Worm (Caenorhabditis elegans) whole organism, L3 larva: Measurements from ENCODE around the gene romo-1.
A peak's percentile ranks its signal among the peaks of the same experiment; 100 is the strongest.

Source experiments
- R02D3.7 ChIP-seq: fragments of 150-350 bp; optimal IDR thresholded peaks from 2 replicates; lab custom pipeline; 2014; ENCODE audit warnings: missing biosample characterization, missing genetic modification characterization
- ZK546.5 ChIP-seq: sonication (generic microtip); optimal IDR thresholded peaks from 2 replicates; lab custom pipeline; 2017; ENCODE audit warnings: missing biosample characterization, missing genetic modification characterization
- aly-2 ChIP-seq: fragments of 150-350 bp; optimal IDR thresholded peaks from 2 replicates; lab custom pipeline; 2014; ENCODE audit warnings: missing biosample characterization, missing genetic modification characterization
- ama-1 ChIP-seq: fragments of 150-350 bp; optimal IDR thresholded peaks from 2 replicates; lab custom pipeline; 2018
- ceh-16 ChIP-seq: sonication (generic microtip); optimal IDR thresholded peaks from 2 replicates; lab custom pipeline; 2017; ENCODE audit warnings: missing biosample characterization, missing genetic modification characterization
- ceh-28 ChIP-seq: fragments of 150-350 bp; optimal IDR thresholded peaks from 2 replicates; lab custom pipeline; 2014; ENCODE audit warnings: missing biosample characterization, missing genetic modification reagents, missing genetic modification characterization
- ceh-82 ChIP-seq: fragments of 150-350 bp; optimal IDR thresholded peaks from 2 replicates; lab custom pipeline; 2014; ENCODE audit warnings: missing biosample characterization, missing genetic modification characterization
- ceh-9 ChIP-seq: sonication (generic microtip); optimal IDR thresholded peaks from 2 replicates; lab custom pipeline; 2018; ENCODE audit warnings: missing biosample characterization, missing genetic modification characterization
- daf-12 ChIP-seq: fragments of 150-350 bp; optimal IDR thresholded peaks from 2 replicates; lab custom pipeline; 2014; ENCODE audit warnings: missing biosample characterization, missing genetic modification reagents, missing genetic modification characterization
- egl-27 ChIP-seq: sonication (generic microtip); optimal IDR thresholded peaks from 4 replicates; lab custom pipeline; 2017; ENCODE audit warnings: missing biosample characterization, missing genetic modification reagents, missing genetic modification characterization
- egl-5 ChIP-seq: fragments of 150-350 bp; optimal IDR thresholded peaks from 2 replicates; lab custom pipeline; 2017; ENCODE audit warnings: missing biosample characterization, missing genetic modification reagents, missing genetic modification characterization, inconsistent platforms
- elt-1 ChIP-seq: fragments of 150-350 bp; optimal IDR thresholded peaks from 2 replicates; lab custom pipeline; 2014; ENCODE audit warnings: missing biosample characterization, missing genetic modification characterization
- elt-2 ChIP-seq: sonication (generic microtip); optimal IDR thresholded peaks from 2 replicates; lab custom pipeline; 2016; ENCODE audit warnings: missing genetic modification reagents, mild to moderate bottlenecking, missing genetic modification characterization, missing compliant biosample characterization
- elt-3 ChIP-seq, 3 experiments: fragments of 150-350 bp in 1 of 3; sonication (generic microtip) in 2 of 3; optimal IDR thresholded peaks; 2 replicates in 2 of 3; 4 replicates in 1 of 3; lab custom pipeline; 2014 to 2017; ENCODE audit warnings: missing biosample characterization in 3 of 3, missing genetic modification characterization in 3 of 3
- eor-1 ChIP-seq, 2 experiments: fragments of 150-350 bp; optimal IDR thresholded peaks; 2 replicates each; lab custom pipeline; 2014 to 2018; ENCODE audit warnings: missing biosample characterization in 2 of 2, missing genetic modification characterization in 2 of 2
- fkh-10 ChIP-seq: sonication (generic microtip); optimal IDR thresholded peaks from 2 replicates; lab custom pipeline; 2017; ENCODE audit warnings: missing biosample characterization, missing genetic modification reagents, missing genetic modification characterization
- fos-1 ChIP-seq: fragments of 150-350 bp; optimal IDR thresholded peaks from 2 replicates; lab custom pipeline; 2014; ENCODE audit warnings: missing biosample characterization, missing genetic modification characterization
- hmg-11 ChIP-seq: sonication (generic microtip); optimal IDR thresholded peaks from 2 replicates; lab custom pipeline; 2016; ENCODE audit warnings: missing genetic modification characterization, missing compliant biosample characterization
- jun-1 ChIP-seq: fragments of 150-350 bp; optimal IDR thresholded peaks from 2 replicates; lab custom pipeline; 2014; ENCODE audit warnings: missing biosample characterization, missing genetic modification reagents, missing genetic modification characterization
- lin-15B ChIP-seq: fragments of 150-350 bp; optimal IDR thresholded peaks from 2 replicates; lab custom pipeline; 2014; ENCODE audit warnings: missing biosample characterization, missing genetic modification characterization
- lin-39 ChIP-seq: fragments of 150-350 bp; optimal IDR thresholded peaks from 2 replicates; lab custom pipeline; 2018; ENCODE audit warnings: missing biosample characterization, missing genetic modification reagents, missing genetic modification characterization
- lsy-12 ChIP-seq: sonication (generic microtip); optimal IDR thresholded peaks from 2 replicates; lab custom pipeline; 2016; ENCODE audit warnings: mild to moderate bottlenecking, missing genetic modification characterization, missing compliant biosample characterization
- mdl-1 ChIP-seq: fragments of 150-350 bp; optimal IDR thresholded peaks from 2 replicates; lab custom pipeline; 2014; ENCODE audit warnings: missing biosample characterization, missing genetic modification characterization
- nfya-1 ChIP-seq: sonication (generic microtip); optimal IDR thresholded peaks from 2 replicates; lab custom pipeline; 2017; ENCODE audit warnings: missing genetic modification characterization, mild to moderate bottlenecking, missing compliant biosample characterization, antibody characterized with exemption, moderate library complexity; ENCODE audit not compliant: insufficient read depth
- nhr-11 ChIP-seq: fragments of 150-350 bp; optimal IDR thresholded peaks from 2 replicates; lab custom pipeline; 2014; ENCODE audit warnings: missing biosample characterization, missing genetic modification characterization
- nhr-12 ChIP-seq: fragments of 150-350 bp; optimal IDR thresholded peaks from 2 replicates; lab custom pipeline; 2014; ENCODE audit warnings: missing biosample characterization, missing genetic modification characterization
- nhr-23 ChIP-seq: fragments of 150-350 bp; optimal IDR thresholded peaks from 2 replicates; lab custom pipeline; 2014; ENCODE audit warnings: missing biosample characterization, missing genetic modification reagents, missing genetic modification characterization
- nhr-25 ChIP-seq: sonication (generic microtip); optimal IDR thresholded peaks from 2 replicates; lab custom pipeline; 2017; ENCODE audit warnings: missing biosample characterization, missing genetic modification characterization
- nhr-67 ChIP-seq: fragments of 150-350 bp; optimal IDR thresholded peaks from 2 replicates; lab custom pipeline; 2014; ENCODE audit warnings: missing biosample characterization, missing genetic modification characterization
- nhr-77 ChIP-seq: fragments of 150-350 bp; optimal IDR thresholded peaks from 2 replicates; lab custom pipeline; 2014; ENCODE audit warnings: missing biosample characterization, missing genetic modification characterization
- pha-4 ChIP-seq: fragments of 150-350 bp; optimal IDR thresholded peaks from 2 replicates; lab custom pipeline; 2014; ENCODE audit warnings: missing biosample characterization, missing genetic modification reagents, missing genetic modification characterization
- sea-2 ChIP-seq: fragments of 150-350 bp; sonication (generic microtip); optimal IDR thresholded peaks from 4 replicates; lab custom pipeline; 2014; ENCODE audit warnings: missing biosample characterization, missing genetic modification reagents, missing genetic modification characterization
- skn-1 ChIP-seq: fragments of 150-350 bp; optimal IDR thresholded peaks from 2 replicates; lab custom pipeline; 2014; ENCODE audit warnings: missing biosample characterization, missing genetic modification characterization
- tbx-2 ChIP-seq: sonication (generic microtip); optimal IDR thresholded peaks from 2 replicates; lab custom pipeline; 2016; ENCODE audit warnings: mild to moderate bottlenecking, missing genetic modification characterization, missing compliant biosample characterization
- unc-39 ChIP-seq: sonication (generic microtip); optimal IDR thresholded peaks from 4 replicates; lab custom pipeline; 2017; ENCODE audit warnings: missing biosample characterization, missing genetic modification characterization
- unc-62 ChIP-seq: fragments of 150-350 bp; sonication (generic microtip); optimal IDR thresholded peaks from 4 replicates; lab custom pipeline; 2014; ENCODE audit warnings: missing biosample characterization, missing genetic modification reagents, missing genetic modification characterization
- zag-1 ChIP-seq: fragments of 150-350 bp; optimal IDR thresholded peaks from 2 replicates; lab custom pipeline; 2014; ENCODE audit warnings: missing biosample characterization, missing genetic modification characterization
- ztf-4 ChIP-seq: fragments of 150-350 bp; optimal IDR thresholded peaks from 2 replicates; lab custom pipeline; 2014; ENCODE audit warnings: missing biosample characterization, missing genetic modification characterization

The romo-1 gene

DNA sequence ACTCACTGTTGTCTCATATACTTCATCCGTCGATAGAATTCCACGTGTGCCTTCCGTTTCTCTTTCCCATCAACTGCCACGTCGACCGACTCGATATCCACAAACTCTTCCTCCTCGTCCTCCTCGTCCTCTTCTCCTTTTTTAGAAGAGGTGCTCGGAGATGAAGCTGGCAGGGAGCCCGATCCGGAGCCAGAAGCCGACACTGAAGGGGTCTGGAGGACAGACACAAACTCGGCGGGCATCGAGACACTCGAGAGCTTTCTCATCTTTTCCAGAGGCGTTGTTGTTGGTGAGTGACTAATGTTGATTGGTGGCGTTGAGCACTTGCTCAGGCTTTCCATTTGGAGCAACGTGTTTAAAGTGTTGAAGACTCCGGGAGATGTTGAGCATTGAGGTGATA is 44.9 kb upstream of the romo-1 start:
- TF ChIP-seq jun-1 (tag; lab: Kevin White, UChicago) (no peak), tbx-2 (tag; lab: Kevin White, UChicago) (no peak), ZK546.5 (no peak), nhr-11 (tag; lab: Kevin White, UChicago) (no peak), nhr-25 (no peak), nhr-67 (tag; lab: Kevin White, UChicago) (no peak), ceh-9 (tag; lab: Kevin White, UChicago) (no peak), pha-4 (tag; lab: Kevin White, UChicago) (no peak), sea-2 (GFP tag; lab: Kevin White, UChicago) (no peak), nhr-23 (tag; lab: Kevin White, UChicago) (no peak), nhr-77 (tag; lab: Kevin White, UChicago) (no peak), nhr-12 (tag; lab: Kevin White, UChicago) (no peak), unc-39 (tag; lab: Kevin White, UChicago) (no peak), skn-1 (no peak), elt-3 (tag; optimal IDR thresholded peaks at IDR 0.05; lab: Kevin White, UChicago) (no peak), ceh-28 (tag; lab: Kevin White, UChicago) (no peak)

DNA sequence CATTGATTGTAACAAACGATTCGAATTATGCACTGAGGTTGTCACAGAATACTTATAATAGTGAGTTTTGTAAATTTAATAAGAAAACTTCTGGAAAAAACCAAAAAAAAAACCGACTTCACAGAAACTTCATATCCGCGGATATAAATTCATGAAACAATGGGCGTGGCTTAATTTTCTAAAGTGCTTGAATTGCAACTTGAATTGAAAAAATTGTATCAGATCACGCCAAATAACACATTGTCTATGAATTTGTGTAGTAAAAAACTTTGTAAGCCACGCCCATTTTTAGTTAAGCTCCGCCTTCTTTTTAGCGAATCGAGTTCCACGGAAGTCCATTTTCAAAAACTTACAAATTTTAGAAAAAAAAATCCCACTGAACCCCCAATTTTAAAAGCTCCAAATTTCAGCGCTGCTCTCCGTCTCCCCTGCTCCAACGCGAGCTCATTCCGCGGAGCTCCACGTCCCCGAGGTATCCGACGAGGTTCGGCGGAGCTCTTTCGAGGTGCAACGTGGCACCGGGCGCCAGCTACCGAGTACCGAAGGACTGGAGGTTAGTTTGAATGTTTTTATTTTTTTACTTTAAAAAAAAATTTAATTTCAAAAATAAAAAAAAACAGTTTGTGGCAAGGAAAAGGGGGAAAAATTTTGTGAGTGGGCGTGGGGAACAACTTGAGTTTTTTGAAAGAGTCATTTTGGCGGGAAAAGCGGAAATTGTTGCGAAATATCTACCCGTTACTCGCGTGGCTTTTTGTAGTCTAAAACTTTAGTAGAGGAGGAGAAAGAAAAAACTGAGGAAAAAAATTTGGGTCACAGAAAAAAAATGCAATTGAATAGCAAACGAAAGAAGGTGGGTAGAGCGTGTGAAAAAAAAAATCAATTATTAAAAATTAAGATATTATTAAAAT is 41.8 kb upstream of the romo-1 start:
- TF ChIP-seq mdl-1 (no peak), hmg-11 (no peak), fos-1 (tag; lab: Kevin White, UChicago) (no peak), lsy-12 (tag; lab: Kevin White, UChicago) (peak; percentile 2)
- TF ChIP-seq, all 47 proteins: peak for 1

DNA sequence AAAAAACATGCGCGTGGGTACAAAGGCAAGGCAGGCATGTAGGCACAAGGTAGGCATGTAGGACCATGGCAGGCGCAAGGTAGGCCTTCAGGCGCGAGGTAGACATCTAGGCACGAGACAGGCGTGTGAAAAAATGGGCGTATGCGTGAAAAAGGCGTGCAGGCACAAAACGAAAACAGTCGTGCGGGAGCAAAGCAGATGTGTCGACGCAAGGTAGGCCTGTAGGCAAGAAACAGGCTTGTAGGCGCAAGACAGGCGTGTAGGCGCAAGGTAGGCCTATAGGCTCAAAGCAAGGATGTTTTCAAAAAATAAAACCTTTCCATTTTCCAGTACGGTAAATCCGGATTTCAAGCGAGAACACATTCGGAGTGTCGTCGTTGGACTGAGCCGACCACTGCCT is 41.0 kb upstream of the romo-1 start:
- TF ChIP-seq elt-1 (tag; lab: Kevin White, UChicago), result no peak
- TF ChIP-seq unc-39 (tag; lab: Kevin White, UChicago), result no peak
- TF ChIP-seq lin-39 (tag; lab: Kevin White, UChicago), result no peak
- no peak for TF ChIP-seq R02D3.7 (tag; lab: Kevin White, UChicago)
- no peak for TF ChIP-seq daf-12 (tag; lab: Kevin White, UChicago)
- no peak for TF ChIP-seq nfya-1 (tag; lab: Kevin White, UChicago)
- no peak for TF ChIP-seq egl-27
- no peak for TF ChIP-seq elt-2 (tag; lab: Kevin White, UChicago)
- no peak for TF ChIP-seq ceh-82
- no peak for TF ChIP-seq ZK546.5
- TF ChIP-seq lin-15B (tag; lab: Kevin White, UChicago), result no peak
- TF ChIP-seq aly-2, result no peak
- TF ChIP-seq zag-1 (tag; lab: Kevin White, UChicago), result no peak
- no peak for TF ChIP-seq egl-5
- no peak for TF ChIP-seq eor-1 (tag; optimal IDR thresholded peaks at IDR 0.05; lab: Kevin White, UChicago)

DNA sequence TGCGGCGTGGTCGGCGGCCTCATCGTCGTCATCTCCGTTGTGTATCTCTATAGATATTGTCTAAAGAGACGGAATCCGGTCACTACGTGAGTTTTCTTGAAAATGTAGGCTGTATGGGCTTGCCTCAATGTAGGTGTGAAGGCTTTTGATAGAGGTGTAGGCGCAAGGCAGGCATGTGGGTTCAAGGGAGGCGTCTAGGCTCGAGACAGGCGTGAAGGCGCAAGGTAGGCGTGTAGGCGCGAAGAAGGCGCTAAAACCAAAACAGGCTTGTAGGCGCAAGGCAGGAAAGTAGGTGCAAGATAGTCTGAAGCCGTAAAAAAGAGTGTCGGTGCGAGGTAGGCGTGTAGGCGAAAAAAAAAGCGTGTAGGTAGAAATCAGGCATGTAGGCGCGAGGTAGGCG is 40.5 kb upstream of the romo-1 start:
- TF ChIP-seq mdl-1 (no peak), eor-1 (tag; optimal IDR thresholded peaks at IDR 0.05; lab: Kevin White, UChicago) (no peak), ceh-9 (tag; lab: Kevin White, UChicago) (no peak), aly-2 (no peak), skn-1 (no peak), R02D3.7 (tag; lab: Kevin White, UChicago) (no peak), ztf-4 (tag; lab: Kevin White, UChicago) (no peak), nhr-11 (tag; lab: Kevin White, UChicago) (no peak), nhr-23 (tag; lab: Kevin White, UChicago) (no peak), ceh-82 (no peak), elt-3 (tag; optimal IDR thresholded peaks at IDR 0.05; lab: Kevin White, UChicago) (no peak), nhr-77 (tag; lab: Kevin White, UChicago) (no peak)
- TF ChIP-seq, all 47 proteins: peak for 0

DNA sequence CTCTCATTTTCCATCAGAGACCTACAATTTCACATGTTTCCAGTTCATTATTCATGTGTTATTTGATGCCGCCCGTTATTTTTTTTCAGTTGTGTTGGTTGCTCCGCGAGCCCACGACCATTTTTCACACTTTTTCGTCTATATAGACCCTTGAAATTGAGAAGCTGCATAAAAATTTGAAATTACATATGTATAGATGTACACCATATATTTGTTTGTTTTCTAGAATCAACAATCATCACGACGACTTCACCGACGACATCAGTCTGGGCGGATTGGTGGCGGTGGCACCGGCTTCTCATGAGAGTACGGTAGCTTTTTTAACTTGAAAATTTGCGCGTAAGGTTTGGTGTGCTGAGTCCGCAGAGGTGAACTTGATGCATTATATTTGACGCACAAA is 33.1 kb upstream of the romo-1 start, which contains the start of gene Y48C3A.5:
Gene Y48C3A.5 (plus strand): TSS at position 301 of the 400 bp plus-strand sequence.
- TF ChIP-seq jun-1 (tag; lab: Kevin White, UChicago) (no peak), fkh-10 (GFP tag; lab: Kevin White, UChicago) (no peak), lsy-12 (tag; lab: Kevin White, UChicago) (no peak), R02D3.7 (tag; lab: Kevin White, UChicago) (no peak), ceh-16 (tag; lab: Kevin White, UChicago) (no peak), elt-2 (tag; lab: Kevin White, UChicago) (no peak), unc-62 (GFP tag; lab: Kevin White, UChicago) (no peak), egl-27 (no peak), ama-1 (lab: Kevin White, UChicago) (no peak)
